Worm (Caenorhabditis elegans) whole organism, L4 larva: Measurements from ENCODE around the gene D1046.4.

ENCODE experiments used
- ceh-28 ChIP-seq: fragments of 150-350 bp; optimal IDR thresholded peaks from 2 replicates; lab custom pipeline; 2014; ENCODE audit warnings: missing biosample characterization, missing genetic modification reagents, missing genetic modification characterization
- lim-7 ChIP-seq: fragments of 200-800 bp; sonication (Bioruptor generic); IDR thresholded peaks from 2 replicates; pipeline ENCODE4 v1.3.6; 2022; ENCODE audit warnings: missing genetic modification characterization, missing compliant biosample characterization
- lin-15B ChIP-seq: fragments of 150-350 bp; sonication (generic microtip); optimal IDR thresholded peaks from 3 replicates; lab custom pipeline; 2014; ENCODE audit warnings: missing biosample characterization, missing genetic modification characterization
- nhr-10 ChIP-seq: fragments of 150-350 bp; optimal IDR thresholded peaks from 2 replicates; lab custom pipeline; 2014; ENCODE audit warnings: missing biosample characterization, missing genetic modification characterization
- nhr-11 ChIP-seq: fragments of 150-350 bp; optimal IDR thresholded peaks from 2 replicates; lab custom pipeline; 2014; ENCODE audit warnings: missing biosample characterization, missing genetic modification characterization
- nhr-6 ChIP-seq: fragments of 150-350 bp; optimal IDR thresholded peaks from 2 replicates; lab custom pipeline; 2014; ENCODE audit warnings: missing biosample characterization, missing genetic modification characterization
- snpc-4 ChIP-seq: fragments of 150-350 bp; optimal IDR thresholded peaks from 2 replicates; lab custom pipeline; 2014; ENCODE audit warnings: missing biosample characterization, missing genetic modification characterization

- no peak for TF ChIP-seq nhr-10 (tag; lab: Kevin White, UChicago)
- no peak for TF ChIP-seq snpc-4 (tag; lab: Kevin White, UChicago)
- TF ChIP-seq lim-7 (GFP tag; lab: Robert Waterston, UW): no peak
- no peak for TF ChIP-seq nhr-11 (tag; lab: Kevin White, UChicago)
- TF ChIP-seq nhr-6 (tag; lab: Kevin White, UChicago): no peak
- TF ChIP-seq lin-15B (tag; lab: Kevin White, UChicago): no peak
- no peak for TF ChIP-seq ceh-28 (tag; lab: Kevin White, UChicago)
Observed at ce11 chrIV:8965883-8966282, 32.2 kb downstream of the D1046.4 start, which contains the start of gene C53B4.2.
